Fruit fly (Drosophila melanogaster) whole organism, embryonic: ENCODE data around the gene CG33093.

Experiments used
- Aef1 ChIP-seq: fragments of 200-800 bp; sonication (Bioruptor generic); IDR thresholded peaks from 3 replicates; pipeline ENCODE4 v1.3.6; 2022; ENCODE audit warnings: missing biosample characterization, missing genetic modification characterization
- B-H2 ChIP-seq: fragments of 200-800 bp; sonication (Bioruptor generic); optimal IDR thresholded peaks from 2 replicates; lab custom pipeline; 2018; ENCODE audit warnings: missing biosample characterization, mild to moderate bottlenecking, missing genetic modification characterization
- BtbVII ChIP-seq: fragments of 200-800 bp; sonication (Bioruptor generic); optimal IDR thresholded peaks from 3 replicates; lab custom pipeline; 2017; ENCODE audit warnings: missing biosample characterization, mild to moderate bottlenecking, missing genetic modification characterization
- C15 ChIP-seq: fragments of 200-800 bp; sonication (Bioruptor generic); IDR thresholded peaks from 3 replicates; pipeline ENCODE4 v1.3.6; 2022; ENCODE audit warnings: missing biosample characterization, missing genetic modification characterization
- CG10321 ChIP-seq: fragments of 200-800 bp; sonication (Bioruptor generic); IDR thresholded peaks from 2 replicates; pipeline ENCODE4 v1.3.6; 2022; ENCODE audit warnings: missing biosample characterization, missing genetic modification characterization
- CG10654 ChIP-seq: fragments of 200-800 bp; sonication (Bioruptor generic); optimal IDR thresholded peaks from 2 replicates; lab custom pipeline; 2016; ENCODE audit warnings: missing biosample characterization, missing genetic modification characterization
- CG1603 ChIP-seq: fragments of 200-800 bp; sonication (Bioruptor generic); optimal IDR thresholded peaks from 2 replicates; lab custom pipeline; 2019; ENCODE audit warnings: missing biosample characterization, mild to moderate bottlenecking, missing genetic modification characterization, moderate library complexity
- CG16779 ChIP-seq: fragments of 200-800 bp; sonication (Bioruptor generic); IDR thresholded peaks from 2 replicates; pipeline ENCODE4 v1.3.6; 2022; ENCODE audit warnings: missing biosample characterization, missing genetic modification characterization
- CG16813 ChIP-seq: fragments of 200-800 bp; sonication (Bioruptor generic); IDR thresholded peaks from 3 replicates; pipeline ENCODE4 v1.3.6; 2022; ENCODE audit warnings: missing biosample characterization, missing genetic modification characterization; ENCODE audit not compliant: partially characterized antibody
- CG17359 ChIP-seq: fragments of 200-800 bp; sonication (Bioruptor generic); optimal IDR thresholded peaks from 3 replicates; lab custom pipeline; 2018; ENCODE audit warnings: missing biosample characterization, mild to moderate bottlenecking, missing genetic modification characterization, moderate library complexity
- CG32772 ChIP-seq: fragments of 200-800 bp; sonication (Bioruptor generic); IDR thresholded peaks from 2 replicates; pipeline ENCODE4 v1.3.6; 2022; ENCODE audit warnings: missing biosample characterization, missing genetic modification characterization
- CG33557 ChIP-seq: fragments of 200-800 bp; sonication (Bioruptor generic); optimal IDR thresholded peaks from 2 replicates; lab custom pipeline; 2019; ENCODE audit warnings: missing biosample characterization, mild to moderate bottlenecking, missing genetic modification characterization, moderate library complexity
- CG3407 ChIP-seq: fragments of 200-800 bp; sonication (Bioruptor generic); optimal IDR thresholded peaks from 2 replicates; lab custom pipeline; 2018; ENCODE audit warnings: missing biosample characterization, mild to moderate bottlenecking, missing genetic modification characterization
- CG7271 ChIP-seq: fragments of 200-800 bp; sonication (Bioruptor generic); optimal IDR thresholded peaks from 2 replicates; lab custom pipeline; 2018; ENCODE audit warnings: missing biosample characterization, mild to moderate bottlenecking, missing genetic modification characterization, moderate library complexity
- CG7357 ChIP-seq: fragments of 200-800 bp; sonication (Bioruptor generic); IDR thresholded peaks from 3 replicates; pipeline ENCODE4 v1.3.6; 2022; ENCODE audit warnings: missing biosample characterization, missing genetic modification characterization
- CG8359 ChIP-seq: fragments of 200-800 bp; sonication (Bioruptor generic); optimal IDR thresholded peaks from 2 replicates; lab custom pipeline; 2017; ENCODE audit warnings: missing biosample characterization, mild to moderate bottlenecking, missing genetic modification characterization, borderline replicate concordance
- CHES-1-like ChIP-seq: fragments of 200-800 bp; sonication (Bioruptor generic); optimal IDR thresholded peaks from 2 replicates; lab custom pipeline; 2016; ENCODE audit warnings: missing biosample characterization, missing genetic modification characterization
- Fer1 ChIP-seq: fragments of 200-800 bp; sonication (Bioruptor generic); optimal IDR thresholded peaks from 2 replicates; lab custom pipeline; 2017; ENCODE audit warnings: missing biosample characterization, mild to moderate bottlenecking, missing genetic modification characterization
- Hand ChIP-seq: fragments of 200-800 bp; sonication (Bioruptor generic); optimal IDR thresholded peaks from 2 replicates; lab custom pipeline; 2017; ENCODE audit warnings: mild to moderate bottlenecking, missing biosample characterization, missing genetic modification reagents, missing genetic modification characterization
- Hey ChIP-seq: fragments of 200-800 bp; sonication (Bioruptor generic); optimal IDR thresholded peaks from 3 replicates; lab custom pipeline; 2018; ENCODE audit warnings: missing biosample characterization, mild to moderate bottlenecking, missing genetic modification characterization
- Hr51 ChIP-seq, 2 experiments: fragments of 200-800 bp; sonication (Bioruptor generic); optimal IDR thresholded peaks; 2 replicates in 1 of 2; 3 replicates in 1 of 2; lab custom pipeline; 2016 to 2018; ENCODE audit warnings: missing biosample characterization in 2 of 2, missing genetic modification characterization in 2 of 2, mild to moderate bottlenecking in 1 of 2, moderate library complexity in 1 of 2
- Hr78 ChIP-seq, 2 experiments: fragments of 200-800 bp in 1 of 2; fragments of >200 bp in 1 of 2; sonication (Bioruptor generic) in 1 of 2; optimal IDR thresholded peaks; 2 replicates each; lab custom pipeline; 2017 to 2019; ENCODE audit warnings: missing biosample characterization in 2 of 2, missing genetic modification characterization in 2 of 2, mild to moderate bottlenecking in 1 of 2, moderate library complexity in 1 of 2
- Lpt ChIP-seq: fragments of >200 bp; optimal IDR thresholded peaks from 2 replicates; lab custom pipeline; 2018; ENCODE audit warnings: missing biosample characterization, missing genetic modification characterization
- MBD-R2 ChIP-seq: fragments of 200-800 bp; sonication (Bioruptor generic); IDR thresholded peaks from 2 replicates; pipeline ENCODE4 v1.3.6; 2022; ENCODE audit warnings: missing biosample characterization, missing genetic modification characterization
- Meics ChIP-seq: fragments of 200-800 bp; sonication (Bioruptor generic); optimal IDR thresholded peaks from 2 replicates; lab custom pipeline; 2017; ENCODE audit warnings: missing biosample characterization, mild to moderate bottlenecking, missing genetic modification characterization
- Optix ChIP-seq: fragments of 200-800 bp; sonication (Bioruptor generic); IDR thresholded peaks from 3 replicates; pipeline ENCODE4 v1.3.6; 2022; ENCODE audit warnings: missing biosample characterization, missing genetic modification characterization
- TFAM ChIP-seq: fragments of 200-800 bp; sonication (Bioruptor generic); optimal IDR thresholded peaks from 2 replicates; lab custom pipeline; 2017; ENCODE audit warnings: missing biosample characterization, missing genetic modification characterization, inconsistent platforms
- Usf ChIP-seq: fragments of 200-800 bp; sonication (Bioruptor generic); optimal IDR thresholded peaks from 2 replicates; lab custom pipeline; 2017; ENCODE audit warnings: missing genotype, missing biosample characterization, missing genetic modification characterization
- Xrp1 ChIP-seq: fragments of 200-800 bp; sonication (Bioruptor generic); IDR thresholded peaks from 2 replicates; pipeline ENCODE4 v1.3.6; 2022; ENCODE audit warnings: missing biosample characterization, missing genetic modification characterization
- bab2 ChIP-seq: fragments of 200-800 bp; sonication (Bioruptor generic); optimal IDR thresholded peaks from 2 replicates; lab custom pipeline; 2016; ENCODE audit warnings: missing biosample characterization, missing genetic modification characterization
- cad ChIP-seq: fragments of >200 bp; optimal IDR thresholded peaks from 2 replicates; lab custom pipeline; 2017; ENCODE audit warnings: missing biosample characterization, missing genetic modification characterization
- dati ChIP-seq: fragments of 200-800 bp; sonication (Bioruptor generic); IDR thresholded peaks from 2 replicates; pipeline ENCODE4 v1.3.6; 2022; ENCODE audit warnings: missing biosample characterization, missing genetic modification characterization
- dm ChIP-seq: fragments of 200-800 bp; sonication (Bioruptor generic); optimal IDR thresholded peaks from 3 replicates; lab custom pipeline; 2016; ENCODE audit warnings: missing biosample characterization, missing genetic modification characterization
- dpn ChIP-seq, 2 experiments: fragments of 200-800 bp; sonication (Bioruptor generic); optimal IDR thresholded peaks; 3 replicates each; lab custom pipeline; 2016; ENCODE audit warnings: missing biosample characterization in 2 of 2, missing genetic modification characterization in 2 of 2
- gem ChIP-seq: fragments of 200-800 bp; sonication (Bioruptor generic); optimal IDR thresholded peaks from 2 replicates; lab custom pipeline; 2019; ENCODE audit warnings: missing biosample characterization, mild to moderate bottlenecking, missing genetic modification characterization, moderate library complexity
- jigr1 ChIP-seq: fragments of 200-800 bp; sonication (Bioruptor generic); IDR thresholded peaks from 3 replicates; pipeline ENCODE4 v1.3.6; 2022; ENCODE audit warnings: missing biosample characterization, missing genetic modification characterization
- lmd ChIP-seq: fragments of 200-800 bp; sonication (Bioruptor generic); IDR thresholded peaks from 2 replicates; pipeline ENCODE4 v1.3.6; 2022; ENCODE audit warnings: missing biosample characterization, missing genetic modification characterization
- pan ChIP-seq, 4 experiments: fragments of >200 bp in 3 of 4; fragments of 200-800 bp in 1 of 4; sonication (Bioruptor generic) in 1 of 4; optimal IDR thresholded peaks in 3 of 4; IDR thresholded peaks in 1 of 4; 2 replicates each; pipeline versions ENCODE4 v1.3.6 to Lab custom; 2017 to 2022; ENCODE audit warnings: missing biosample characterization in 2 of 4, missing genetic modification characterization in 2 of 4, mixed read lengths in 1 of 4
- prd ChIP-seq, 3 experiments: fragments of >200 bp in 2 of 3; fragments of 200-800 bp in 1 of 3; sonication (Bioruptor generic) in 1 of 3; optimal IDR thresholded peaks in 2 of 3; IDR thresholded peaks in 1 of 3; 2 replicates in 2 of 3; 3 replicates in 1 of 3; pipeline versions ENCODE4 v1.3.6 to Lab custom; 2017 to 2022; ENCODE audit warnings: missing biosample characterization in 1 of 3, missing genetic modification characterization in 1 of 3
- row ChIP-seq: fragments of 200-800 bp; sonication (Bioruptor generic); IDR thresholded peaks from 3 replicates; pipeline ENCODE4 v1.3.6; 2022; ENCODE audit warnings: missing biosample characterization, missing genetic modification characterization
- sens ChIP-seq: fragments of 200-800 bp; sonication (Bioruptor generic); peaks from one replicate; lab custom pipeline; 2016; ENCODE audit warnings: missing biosample characterization, missing genetic modification characterization
- sens-2 ChIP-seq: fragments of 200-800 bp; sonication (Bioruptor generic); IDR thresholded peaks from 2 replicates; pipeline ENCODE4 v1.3.6; 2022; ENCODE audit warnings: missing biosample characterization, missing genetic modification characterization
- sim ChIP-seq: fragments of 200-800 bp; sonication (Bioruptor generic); IDR thresholded peaks from 2 replicates; pipeline ENCODE4 v1.3.6; 2022; ENCODE audit warnings: missing biosample characterization, missing genetic modification characterization
- sisA ChIP-seq: fragments of 200-800 bp; sonication (Bioruptor generic); IDR thresholded peaks from 2 replicates; pipeline ENCODE4 v1.3.6; 2022; ENCODE audit warnings: missing biosample characterization, missing genetic modification characterization
- stc ChIP-seq: fragments of 200-800 bp; sonication (Bioruptor generic); IDR thresholded peaks from 2 replicates; pipeline ENCODE4 v1.3.6; 2022; ENCODE audit warnings: missing biosample characterization, missing genetic modification characterization
- tgo ChIP-seq: fragments of 200-800 bp; sonication (Bioruptor generic); IDR thresholded peaks from 3 replicates; pipeline ENCODE4 v1.3.6; 2022; ENCODE audit warnings: missing biosample characterization, missing genetic modification characterization
- tll ChIP-seq, 2 experiments: fragments of 200-800 bp in 1 of 2; fragments of >200 bp in 1 of 2; sonication (Bioruptor generic) in 1 of 2; optimal IDR thresholded peaks; 2 replicates each; lab custom pipeline; 2017 to 2019; ENCODE audit warnings: missing biosample characterization in 2 of 2, missing genetic modification characterization in 2 of 2, mild to moderate bottlenecking in 1 of 2, moderate library complexity in 1 of 2
- zen2 ChIP-seq: fragments of 200-800 bp; sonication (Bioruptor generic); IDR thresholded peaks from 3 replicates; pipeline ENCODE4 v1.3.6; 2022; ENCODE audit warnings: missing biosample characterization, missing genetic modification characterization; ENCODE audit not compliant: partially characterized antibody

The CG33093 gene

dm6 chr3R:22542773-22543411 is 11.2 kb upstream of the CG33093 start (continued):
- TF ChIP-seq CG33557 (GFP tag; lab: Kevin White, UChicago) (no peak), CG16779 (GFP tag; lab: Robert Waterston, UW) (no peak), gem (tag; lab: Kevin White, UChicago) (peak; percentile 46), tgo (GFP tag; lab: Robert Waterston, UW) (peak; percentile 44; the same call in 1 of the 3 replicates), BtbVII (GFP tag; lab: Kevin White, UChicago) (peak; percentile 0), Hr78 (GFP tag; optimal IDR thresholded peaks at IDR 0.05; lab: Kevin White, UChicago) (no peak), CG16813 (GFP tag; lab: Robert Waterston, UW) (0 out of 3 replicates have a peak, but pooled peaks have one; percentile 26), TFAM (GFP tag; lab: Kevin White, UChicago) (no peak), Hand (no peak), dati (GFP tag; lab: Robert Waterston, UW) (no peak), prd (optimal IDR thresholded peaks at IDR 0.05; lab: Kevin White, UChicago) (no peak), prd (GFP tag; IDR thresholded peaks at IDR 0.05; lab: Robert Waterston, UW) (peak; percentile 49; the same call in 1 of the 3 replicates), zen2 (GFP tag; lab: Robert Waterston, UW) (no peak), C15 (GFP tag; lab: Robert Waterston, UW) (no peak), MBD-R2 (GFP tag; lab: Robert Waterston, UW) (no peak), CG7357 (0 out of 3 replicates have a peak, but pooled peaks have one; percentile 23), CG10654 (GFP tag; lab: Kevin White, UChicago) (no peak), jigr1 (GFP tag; lab: Robert Waterston, UW) (no peak), pan (optimal IDR thresholded peaks at IDR 0.05; lab: Kevin White, UChicago) (no peak), pan (GFP tag; optimal IDR thresholded peaks at IDR 0.05 in 1 of 2, IDR thresholded peaks at IDR 0.05 in 1 of 2) (peak in 1 of 2 experiments; percentile 23), Fer1 (GFP tag; lab: Kevin White, UChicago) (peak; percentile 5), Meics (GFP tag; lab: Kevin White, UChicago) (peak; percentile 22), dpn (GFP tag; optimal IDR thresholded peaks at IDR 0.05; lab: Kevin White, UChicago) (peak in 1 of 2 experiments; percentile 22), Lpt (GFP tag; lab: Kevin White, UChicago) (no peak), Hr51 (GFP tag; optimal IDR thresholded peaks at IDR 0.05; lab: Kevin White, UChicago) (peak in 1 of 2 experiments; percentile 46), B-H2 (GFP tag; lab: Kevin White, UChicago) (no peak), CG7271 (tag; lab: Kevin White, UChicago) (no peak), Usf (no peak), sim (GFP tag; lab: Robert Waterston, UW) (no peak), Hey (tag; lab: Kevin White, UChicago) (no peak), CHES-1-like (GFP tag; lab: Kevin White, UChicago) (no peak), row (GFP tag; lab: Robert Waterston, UW) (peak; percentile 63), sens-2 (GFP tag; lab: Robert Waterston, UW) (no peak), Aef1 (0 out of 3 replicates have a peak, but pooled peaks have one; percentile 17), CG8359 (GFP tag; lab: Kevin White, UChicago) (no peak), CG1603 (tag; lab: Kevin White, UChicago) (no peak), bab2 (GFP tag; lab: Kevin White, UChicago) (no peak), Optix (GFP tag; lab: Robert Waterston, UW) (no peak), stc (GFP tag; lab: Robert Waterston, UW) (peak; percentile 67), CG3407 (GFP tag; lab: Kevin White, UChicago) (no peak), sens (peak; percentile 70), dm (GFP tag; lab: Kevin White, UChicago) (no peak), CG10321 (GFP tag; lab: Robert Waterston, UW) (no peak), Xrp1 (GFP tag; lab: Robert Waterston, UW) (peak; percentile 45; the same call in 1 of the 2 replicates), sisA (0 out of 2 replicates have a peak, but pooled peaks have one; percentile 37), cad (GFP tag; lab: Kevin White, UChicago) (no peak), tll (GFP tag; optimal IDR thresholded peaks at IDR 0.05; lab: Kevin White, UChicago) (no peak), lmd (GFP tag; lab: Robert Waterston, UW) (peak; percentile 36; the same call in 1 of the 2 replicates), CG32772 (GFP tag; lab: Robert Waterston, UW) (0 out of 2 replicates have a peak, but pooled peaks have one; percentile 22), CG17359 (tag; lab: Kevin White, UChicago) (peak; percentile 36)
